Worm (Caenorhabditis elegans): ENCODE results near the gene C42D4.13.

ce11 chrIV:7228208-7228607 is 40.3 kb upstream of the C42D4.13 start, which contains the start of gene D2024.5:
- no peak for TF ChIP-seq snpc-4 (tag; optimal IDR thresholded peaks at IDR 0.05)
- no peak for TF ChIP-seq fos-1 (tag; optimal IDR thresholded peaks at IDR 0.05)
- no peak for TF ChIP-seq ceh-28 (tag; optimal IDR thresholded peaks at IDR 0.05)
- no peak for TF ChIP-seq unc-62 (GFP tag; optimal IDR thresholded peaks at IDR 0.05)
- TF ChIP-seq jun-1 (tag; optimal IDR thresholded peaks at IDR 0.05) = no peak
- no peak for TF ChIP-seq nhr-23 (tag; optimal IDR thresholded peaks at IDR 0.05)
- TF ChIP-seq lin-39 (tag; optimal IDR thresholded peaks at IDR 0.05) = no peak
- no peak for TF ChIP-seq nfya-1 (tag; optimal IDR thresholded peaks at IDR 0.05; ENCODE audit: insufficient read depth)
- TF ChIP-seq aly-2 (tag; optimal IDR thresholded peaks at IDR 0.05) = no peak
- no peak for TF ChIP-seq nhr-25 (tag; optimal IDR thresholded peaks at IDR 0.05)
- no peak for TF ChIP-seq nhr-237 (tag; optimal IDR thresholded peaks at IDR 0.05)
- TF ChIP-seq sea-2 (GFP tag; optimal IDR thresholded peaks at IDR 0.05) = no peak
- no peak for TF ChIP-seq egl-27 (tag; optimal IDR thresholded peaks at IDR 0.05)
- TF ChIP-seq pha-4 (tag; optimal IDR thresholded peaks at IDR 0.05) = no peak

Measured in whole organism, L3 larva.